Worm (Caenorhabditis elegans) whole organism, L2 larva: ENCODE measurements around the gene Y64G10A.10.

Experiments used
- alr-1 ChIP-seq: fragments of 150-350 bp; optimal IDR thresholded peaks from 2 replicates; lab custom pipeline; 2014; ENCODE audit warnings: missing biosample characterization, missing genetic modification characterization
- elt-3 ChIP-seq: sonication (generic microtip); optimal IDR thresholded peaks from 2 replicates; lab custom pipeline; 2017; ENCODE audit warnings: missing biosample characterization, missing genetic modification characterization
- lin-39 ChIP-seq: fragments of 150-350 bp; optimal IDR thresholded peaks from 2 replicates; lab custom pipeline; 2014; ENCODE audit warnings: missing biosample characterization, missing genetic modification reagents, missing genetic modification characterization
- lsy-2 ChIP-seq, 2 experiments: fragments of 150-350 bp in 1 of 2; sonication (generic microtip) in 1 of 2; optimal IDR thresholded peaks; 2 replicates each; lab custom pipeline; 2014 to 2017; ENCODE audit warnings: missing biosample characterization in 2 of 2, missing genetic modification characterization in 2 of 2
- nhr-11 ChIP-seq: fragments of 150-350 bp; optimal IDR thresholded peaks from 2 replicates; lab custom pipeline; 2014; ENCODE audit warnings: missing biosample characterization, missing genetic modification characterization
- nhr-12 ChIP-seq: fragments of 150-350 bp; optimal IDR thresholded peaks from 2 replicates; lab custom pipeline; 2014; ENCODE audit warnings: missing biosample characterization, missing genetic modification characterization
- nhr-237 ChIP-seq: fragments of 150-350 bp; optimal IDR thresholded peaks from 2 replicates; lab custom pipeline; 2014; ENCODE audit warnings: missing biosample characterization, missing genetic modification characterization
- unc-55 ChIP-seq: fragments of 150-350 bp; sonication (generic microtip); optimal IDR thresholded peaks from 3 replicates; lab custom pipeline; 2014; ENCODE audit warnings: missing biosample characterization, missing genetic modification reagents, missing genetic modification characterization
- ztf-11 ChIP-seq: sonication (generic microtip); optimal IDR thresholded peaks from 2 replicates; lab custom pipeline; 2017; ENCODE audit warnings: missing biosample characterization, missing genetic modification characterization

DNA sequence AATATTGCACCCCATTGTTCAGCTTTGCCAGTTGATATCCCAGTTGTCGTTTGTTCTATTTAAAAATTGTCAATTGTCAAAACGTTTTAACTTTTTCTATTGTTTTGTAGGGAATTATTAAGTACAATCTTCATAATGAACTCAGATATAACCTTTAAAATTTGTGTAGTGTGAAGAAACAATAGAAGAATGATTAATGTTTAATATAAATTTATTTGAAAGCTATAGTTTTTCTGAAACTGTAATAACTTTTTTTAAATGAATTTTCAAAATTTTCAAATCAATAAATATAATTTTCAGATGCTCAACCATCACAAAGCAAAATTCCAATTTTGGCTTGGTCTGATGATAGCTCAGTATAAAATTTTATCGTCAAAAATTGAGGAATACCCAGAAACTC is 49.3 kb downstream of the Y64G10A.10 start, which contains the start of gene K01G12.22:
- TF ChIP-seq nhr-11 (tag; lab: Kevin White, UChicago) (no peak), nhr-12 (tag; lab: Kevin White, UChicago) (no peak), lsy-2 (tag; optimal IDR thresholded peaks at IDR 0.05; lab: Kevin White, UChicago) (no peak), unc-55 (no peak), ztf-11 (tag; lab: Kevin White, UChicago) (no peak), nhr-237 (tag; lab: Kevin White, UChicago) (no peak), alr-1 (no peak), elt-3 (tag; lab: Kevin White, UChicago) (no peak), lin-39 (tag; lab: Kevin White, UChicago) (no peak)
